Worm (Caenorhabditis elegans) whole organism, young adult: ENCODE measurements around the gene T27E9.2.
A peak's percentile ranks its signal among the peaks of the same experiment; 100 is the strongest.

ENCODE experiments used
- B0019.2 ChIP-seq: fragments of 200-800 bp; sonication (Bioruptor generic); conservative IDR thresholded peaks from 2 replicates; pipeline ENCODE4 v1.3.6; 2022; ENCODE audit warnings: missing genetic modification reagents, missing genetic modification characterization, missing compliant biosample characterization
- F22D6.2 ChIP-seq: sonication (generic microtip); optimal IDR thresholded peaks from 2 replicates; lab custom pipeline; 2016; ENCODE audit warnings: mild to moderate bottlenecking, missing genetic modification characterization, missing compliant biosample characterization
- F39B2.1 ChIP-seq: fragments of 200-800 bp; sonication (Bioruptor generic); IDR thresholded peaks from 2 replicates; pipeline ENCODE4 v1.3.6; 2022; ENCODE audit warnings: missing genetic modification reagents, missing genetic modification characterization, missing compliant biosample characterization
- F49E8.2 ChIP-seq: sonication (generic microtip); optimal IDR thresholded peaks from 3 replicates; lab custom pipeline; 2017; ENCODE audit warnings: missing genetic modification characterization, mild to moderate bottlenecking, missing compliant biosample characterization, antibody characterized with exemption, moderate library complexity; ENCODE audit not compliant: insufficient read depth
- F57A8.1 ChIP-seq: fragments of 200-800 bp; sonication (Bioruptor generic); optimal IDR thresholded peaks from 2 replicates; lab custom pipeline; 2018; ENCODE audit warnings: mild to moderate bottlenecking, missing genetic modification characterization, moderate library complexity, missing compliant biosample characterization
- F57C9.4 ChIP-seq: sonication (generic microtip); optimal IDR thresholded peaks from 2 replicates; lab custom pipeline; 2017; ENCODE audit warnings: mild to moderate bottlenecking, missing genetic modification characterization, missing compliant biosample characterization
- K11D2.4 ChIP-seq: fragments of 200-800 bp; sonication (Bioruptor generic); IDR thresholded peaks from 2 replicates; pipeline ENCODE4 v1.3.6; 2022; ENCODE audit warnings: missing genetic modification reagents, missing genetic modification characterization, missing compliant biosample characterization
- Y56A3A.18 ChIP-seq: fragments of 200-800 bp; sonication (Bioruptor generic); IDR thresholded peaks from 2 replicates; pipeline ENCODE4 v1.3.6; 2022; ENCODE audit warnings: missing genetic modification reagents, missing genetic modification characterization, missing compliant biosample characterization
- Y67H2A.10 ChIP-seq: fragments of 200-800 bp; sonication (Bioruptor generic); conservative IDR thresholded peaks from 2 replicates; pipeline ENCODE4 v1.3.6; 2022; ENCODE audit warnings: missing genetic modification reagents, missing genetic modification characterization, missing compliant biosample characterization
- akir-1 ChIP-seq: fragments of 200-800 bp; sonication (Bioruptor generic); optimal IDR thresholded peaks from 2 replicates; lab custom pipeline; 2018; ENCODE audit warnings: mild to moderate bottlenecking, missing genetic modification characterization, moderate library complexity, missing compliant biosample characterization
- atf-7 ChIP-seq: sonication (generic microtip); optimal IDR thresholded peaks from 2 replicates; lab custom pipeline; 2017; ENCODE audit warnings: mild to moderate bottlenecking, missing genetic modification characterization, missing compliant biosample characterization
- attf-3 ChIP-seq: fragments of 200-800 bp; sonication (Bioruptor generic); conservative IDR thresholded peaks from 2 replicates; pipeline ENCODE4 v1.3.6; 2022; ENCODE audit warnings: missing genetic modification reagents, missing genetic modification characterization, missing compliant biosample characterization
- attf-5 ChIP-seq: fragments of 200-800 bp; sonication (Bioruptor generic); optimal IDR thresholded peaks from 2 replicates; lab custom pipeline; 2018; ENCODE audit warnings: mild to moderate bottlenecking, missing genetic modification characterization, missing compliant biosample characterization
- attf-6 ChIP-seq: fragments of 200-800 bp; sonication (Bioruptor generic); IDR thresholded peaks from 2 replicates; pipeline ENCODE4 v1.3.6; 2022; ENCODE audit warnings: missing genetic modification reagents, missing genetic modification characterization, missing compliant biosample characterization
- bed-2 ChIP-seq: fragments of 200-800 bp; sonication (Bioruptor generic); IDR thresholded peaks from 2 replicates; pipeline ENCODE4 v1.3.6; 2022; ENCODE audit warnings: missing genetic modification reagents, missing genetic modification characterization, missing compliant biosample characterization
- ceh-58 ChIP-seq: fragments of 200-800 bp; sonication (Bioruptor generic); IDR thresholded peaks from 2 replicates; pipeline ENCODE4 v1.3.6; 2022; ENCODE audit warnings: missing genetic modification characterization, missing compliant biosample characterization
- die-1 ChIP-seq: sonication (generic microtip); optimal IDR thresholded peaks from 2 replicates; lab custom pipeline; 2016; ENCODE audit warnings: missing genotype, mild to moderate bottlenecking, missing genetic modification characterization, missing compliant biosample characterization
- dpff-1 ChIP-seq: sonication (generic microtip); optimal IDR thresholded peaks from 2 replicates; lab custom pipeline; 2017; ENCODE audit warnings: mild to moderate bottlenecking, missing genetic modification characterization, missing compliant biosample characterization
- egl-44 ChIP-seq: fragments of 200-800 bp; sonication (Bioruptor generic); IDR thresholded peaks from 2 replicates; pipeline ENCODE4 v1.3.6; 2022; ENCODE audit warnings: missing genetic modification reagents, missing genetic modification characterization, missing compliant biosample characterization
- ets-4 ChIP-seq: fragments of 200-800 bp; sonication (Bioruptor generic); optimal IDR thresholded peaks from 2 replicates; lab custom pipeline; 2018; ENCODE audit warnings: mild to moderate bottlenecking, missing genetic modification characterization, missing compliant biosample characterization
- him-1 ChIP-seq: sonication (generic microtip); optimal IDR thresholded peaks from 2 replicates; lab custom pipeline; 2016; ENCODE audit warnings: missing genotype, missing genetic modification reagents, missing genetic modification characterization, missing compliant biosample characterization
- hlh-12 ChIP-seq: sonication (generic microtip); optimal IDR thresholded peaks from 2 replicates; lab custom pipeline; 2016; ENCODE audit warnings: missing genetic modification characterization, missing compliant biosample characterization
- hmg-1.2 ChIP-seq: fragments of 200-800 bp; sonication (Bioruptor generic); IDR thresholded peaks from 2 replicates; pipeline ENCODE4 v1.3.6; 2022; ENCODE audit warnings: missing genetic modification reagents, missing genetic modification characterization, missing compliant biosample characterization
- hmg-20 ChIP-seq: fragments of 200-800 bp; sonication (Bioruptor generic); IDR thresholded peaks from 2 replicates; pipeline ENCODE4 v1.3.6; 2022; ENCODE audit warnings: missing genetic modification reagents, missing genetic modification characterization, missing compliant biosample characterization
- hrde-1 ChIP-seq: sonication (generic microtip); optimal IDR thresholded peaks from 2 replicates; lab custom pipeline; 2016; ENCODE audit warnings: missing genetic modification characterization, mild to moderate bottlenecking, missing compliant biosample characterization, moderate library complexity, missing genotype, missing genetic modification reagents, borderline replicate concordance
- hsf-1 ChIP-seq: fragments of 200-800 bp; sonication (Bioruptor generic); IDR thresholded peaks from 2 replicates; pipeline ENCODE4 v1.3.6; 2022; ENCODE audit warnings: missing genetic modification reagents, missing genetic modification characterization, missing compliant biosample characterization
- let-607 ChIP-seq, 2 experiments: fragments of 200-800 bp in 1 of 2; sonication (Bioruptor generic) in 1 of 2; sonication (generic microtip) in 1 of 2; optimal IDR thresholded peaks; 2 replicates each; lab custom pipeline; 2016 to 2018; ENCODE audit warnings: mild to moderate bottlenecking in 2 of 2, missing compliant biosample characterization in 2 of 2, missing genetic modification characterization in 2 of 2, moderate library complexity in 2 of 2, missing genotype in 1 of 2
- lin-40 ChIP-seq: sonication (generic microtip); optimal IDR thresholded peaks from 2 replicates; lab custom pipeline; 2016; ENCODE audit warnings: missing genetic modification characterization, mild to moderate bottlenecking, missing compliant biosample characterization, missing genotype, missing genetic modification reagents
- lir-1 ChIP-seq: fragments of 200-800 bp; sonication (Bioruptor generic); conservative IDR thresholded peaks from 2 replicates; pipeline ENCODE4 v1.3.6; 2022; ENCODE audit warnings: missing genetic modification reagents, missing genetic modification characterization, missing compliant biosample characterization
- madf-3 ChIP-seq: fragments of 200-800 bp; sonication (Bioruptor generic); IDR thresholded peaks from 2 replicates; pipeline ENCODE4 v1.3.6; 2022; ENCODE audit warnings: missing genetic modification reagents, missing genetic modification characterization, missing compliant biosample characterization
- mel-28 ChIP-seq: sonication (generic microtip); optimal IDR thresholded peaks from 2 replicates; lab custom pipeline; 2016; ENCODE audit warnings: borderline replicate concordance, mild to moderate bottlenecking, missing genetic modification characterization, missing compliant biosample characterization
- mxl-1 ChIP-seq: sonication (generic microtip); optimal IDR thresholded peaks from 2 replicates; lab custom pipeline; 2016; ENCODE audit warnings: missing genetic modification characterization, missing compliant biosample characterization
- nfyb-1 ChIP-seq: fragments of 200-800 bp; sonication (Bioruptor generic); IDR thresholded peaks from 2 replicates; pipeline ENCODE4 v1.3.6; 2022; ENCODE audit warnings: missing genetic modification reagents, missing genetic modification characterization, missing compliant biosample characterization
- nhr-120 ChIP-seq: fragments of 200-800 bp; sonication (Bioruptor generic); IDR thresholded peaks from 2 replicates; pipeline ENCODE4 v1.3.6; 2022; ENCODE audit warnings: missing genetic modification characterization, missing compliant biosample characterization
- nhr-179 ChIP-seq: sonication (generic microtip); optimal IDR thresholded peaks from 2 replicates; lab custom pipeline; 2016; ENCODE audit warnings: mild to moderate bottlenecking, missing genetic modification characterization, missing compliant biosample characterization
- pbrm-1 ChIP-seq: fragments of 200-800 bp; sonication (Bioruptor generic); IDR thresholded peaks from 2 replicates; pipeline ENCODE4 v1.3.6; 2022; ENCODE audit warnings: missing genetic modification reagents, missing genetic modification characterization, missing compliant biosample characterization
- rec-8 ChIP-seq, 2 experiments: sonication (generic microtip); optimal IDR thresholded peaks; 2 replicates each; lab custom pipeline; 2016; ENCODE audit warnings: mild to moderate bottlenecking in 2 of 2, missing genetic modification characterization in 2 of 2, missing genetic modification reagents in 2 of 2, missing genotype in 2 of 2, missing biosample characterization in 1 of 2, missing compliant biosample characterization in 1 of 2, moderate library complexity in 1 of 2
- somi-1 ChIP-seq: fragments of 200-800 bp; sonication (Bioruptor generic); optimal IDR thresholded peaks from 2 replicates; lab custom pipeline; 2018; ENCODE audit warnings: mild to moderate bottlenecking, missing genetic modification characterization, missing compliant biosample characterization
- tbp1 ChIP-seq: fragments of 200-800 bp; sonication (Bioruptor generic); optimal IDR thresholded peaks from 2 replicates; lab custom pipeline; 2018; ENCODE audit warnings: mild to moderate bottlenecking, missing genetic modification characterization, missing compliant biosample characterization
- zim-3 ChIP-seq: sonication (generic microtip); optimal IDR thresholded peaks from 2 replicates; lab custom pipeline; 2017; ENCODE audit warnings: mild to moderate bottlenecking, missing genetic modification characterization, moderate library complexity, missing compliant biosample characterization
- ztf-28 ChIP-seq: fragments of 200-800 bp; sonication (Bioruptor generic); IDR thresholded peaks from 2 replicates; pipeline ENCODE4 v1.3.6; 2022; ENCODE audit warnings: missing genetic modification reagents, missing genetic modification characterization, missing compliant biosample characterization
- ztf-3 ChIP-seq: fragments of 200-800 bp; sonication (Bioruptor generic); optimal IDR thresholded peaks from 2 replicates; lab custom pipeline; 2018; ENCODE audit warnings: mild to moderate bottlenecking, missing genetic modification characterization, missing compliant biosample characterization

Gene T27E9.2

DNA sequence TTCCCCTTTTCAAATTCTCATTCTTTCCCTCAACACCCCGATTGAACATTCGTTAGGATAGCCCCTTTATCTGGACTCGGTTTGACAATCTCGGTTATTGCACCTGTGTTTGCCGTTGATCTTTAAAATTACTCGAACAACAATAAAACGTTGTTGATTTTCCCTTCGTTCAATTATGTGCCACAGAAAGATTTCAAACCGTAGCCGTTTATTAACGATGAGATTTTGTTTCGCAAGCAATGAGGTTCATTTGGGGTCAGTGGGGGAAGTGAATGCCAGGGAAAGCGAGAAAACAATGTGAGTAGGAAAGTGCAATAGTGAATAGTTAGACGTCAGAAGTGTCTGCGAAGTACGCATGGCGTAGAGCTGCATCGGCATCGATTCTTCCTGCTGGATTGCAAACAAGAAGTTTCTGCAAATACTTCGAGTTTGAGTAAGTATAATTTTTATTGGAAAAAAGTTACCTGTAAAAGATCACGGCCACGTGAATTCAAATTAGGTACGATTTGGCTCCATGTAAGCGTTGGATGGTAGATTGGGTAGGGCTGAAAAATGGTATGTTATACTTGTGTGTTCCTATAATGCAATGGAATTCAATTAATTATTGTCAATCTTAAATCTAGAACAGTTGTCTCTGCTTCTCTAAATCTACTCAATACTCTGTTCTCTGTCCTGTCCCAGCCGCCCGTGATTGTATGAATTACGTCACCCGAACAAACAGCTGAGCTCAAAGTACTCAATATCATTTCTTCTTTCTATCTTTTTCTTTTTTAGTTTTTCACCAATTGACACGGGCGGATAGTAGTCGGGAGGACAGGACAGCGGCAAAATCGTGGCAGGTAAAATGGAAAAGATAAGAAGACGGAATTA, 2.3 kb upstream of the T27E9.2 start, which contains the start of gene kel-3 (continued):
- TF ChIP-seq akir-1 (GFP tag; lab: Kevin White, UChicago): no peak
- no peak for TF ChIP-seq hlh-12 (tag; lab: Kevin White, UChicago)
- peak; percentile 31 to 57 for TF ChIP-seq rec-8 (tag; optimal IDR thresholded peaks at IDR 0.05; lab: Kevin White, UChicago)
- peak; percentile 81 for TF ChIP-seq atf-7 (tag; lab: Kevin White, UChicago)
- peak; percentile 89 for TF ChIP-seq hsf-1
- TF ChIP-seq ceh-58: peak; percentile 89; the same call in 1 of the 2 replicates
- TF ChIP-seq mxl-1 (tag; lab: Kevin White, UChicago): peak; percentile 75
- TF ChIP-seq attf-5 (GFP tag; lab: Kevin White, UChicago): peak; percentile 70
- 0 out of 2 replicates have a peak, but pooled peaks have one; percentile 36 for TF ChIP-seq egl-44 (GFP tag; lab: Robert Waterston, UW)
- TF ChIP-seq him-1 (tag; lab: Kevin White, UChicago): peak; percentile 54
- peak; percentile 77 for TF ChIP-seq somi-1 (GFP tag; lab: Kevin White, UChicago)
- no peak for TF ChIP-seq Y67H2A.10 (GFP tag; lab: Robert Waterston, UW)
- no peak for TF ChIP-seq lir-1
- peak; percentile 86 for TF ChIP-seq pbrm-1 (GFP tag; lab: Robert Waterston, UW)
- peak; percentile 32; the same call in 1 of the 2 replicates for TF ChIP-seq attf-3
- peak; percentile 78 for TF ChIP-seq die-1 (tag; lab: Kevin White, UChicago)
- peak; percentile 56 for TF ChIP-seq hmg-1.2

DNA sequence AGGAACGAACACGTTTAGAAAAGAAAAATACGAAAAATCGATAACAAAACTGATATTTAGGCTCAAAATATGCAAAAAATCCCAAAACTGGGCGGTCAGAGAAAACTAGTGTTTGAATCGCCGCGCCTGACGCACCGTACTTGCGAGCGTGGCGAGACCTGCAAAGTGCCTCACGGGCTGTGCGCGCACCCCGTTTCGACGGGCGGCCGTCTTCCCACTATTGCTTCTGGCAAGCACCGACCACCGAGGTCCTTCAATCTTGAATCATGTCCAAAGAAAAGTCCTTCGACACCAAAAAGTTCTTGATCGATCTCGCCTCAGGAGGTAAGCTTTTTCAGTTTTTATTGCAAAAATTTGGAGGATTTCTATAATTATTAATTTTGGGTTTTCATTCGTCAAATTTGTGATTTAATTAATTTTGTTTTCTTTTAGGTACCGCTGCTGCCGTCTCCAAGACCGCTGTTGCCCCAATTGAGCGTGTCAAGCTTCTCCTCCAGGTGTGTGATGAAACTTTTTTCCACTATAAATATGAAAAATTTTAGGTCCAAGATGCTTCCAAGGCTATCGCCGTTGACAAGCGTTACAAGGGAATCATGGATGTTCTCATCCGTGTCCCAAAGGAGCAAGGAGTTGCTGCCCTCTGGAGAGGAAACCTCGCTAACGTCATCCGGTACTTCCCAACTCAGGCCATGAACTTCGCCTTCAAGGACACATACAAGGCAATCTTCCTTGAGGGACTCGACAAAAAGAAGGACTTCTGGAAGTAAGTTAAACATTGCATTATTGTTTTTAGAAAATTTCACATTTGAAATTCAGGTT, 790 bp upstream of the T27E9.2 start, which contains the start of gene ant-1.1:
Gene ant-1.1, plus strand, starts transcription at position 199 of the 819 bp plus-strand sequence.
- TF ChIP-seq zim-3 (tag; lab: Kevin White, UChicago): no peak
- peak; percentile 69 for TF ChIP-seq tbp1 (GFP tag; lab: Kevin White, UChicago)
- TF ChIP-seq die-1 (tag; lab: Kevin White, UChicago): peak; percentile 35
- TF ChIP-seq ztf-3 (GFP tag; lab: Kevin White, UChicago): no peak
- TF ChIP-seq nfyb-1: peak; percentile 95
- TF ChIP-seq hmg-1.2: peak; percentile 75
- TF ChIP-seq ceh-58: no peak
- no peak for TF ChIP-seq mxl-1 (tag; lab: Kevin White, UChicago)
- TF ChIP-seq let-607 (tag; optimal IDR thresholded peaks at IDR 0.05; lab: Kevin White, UChicago): peak; percentile 14 to 77
- 0 out of 2 replicates have a peak, but pooled peaks have one; percentile 4 for TF ChIP-seq B0019.2 (GFP tag; lab: Robert Waterston, UW)
- TF ChIP-seq ets-4: peak; percentile 53
- peak; percentile 38 for TF ChIP-seq mel-28 (tag; lab: Kevin White, UChicago)
- TF ChIP-seq F49E8.2 (tag; lab: Kevin White, UChicago): peak; percentile 10
- TF ChIP-seq hrde-1 (tag; lab: Kevin White, UChicago): no peak
- TF ChIP-seq K11D2.4 (GFP tag; lab: Robert Waterston, UW): peak; percentile 83
- TF ChIP-seq lin-40 (tag; lab: Kevin White, UChicago): peak; percentile 91
- TF ChIP-seq F57C9.4 (tag; lab: Kevin White, UChicago): no peak
- TF ChIP-seq ztf-28 (GFP tag; lab: Robert Waterston, UW): peak; percentile 73; the same call in 1 of the 2 replicates
- TF ChIP-seq attf-6: no peak
- TF ChIP-seq pbrm-1 (GFP tag; lab: Robert Waterston, UW): peak; percentile 91
- TF ChIP-seq F39B2.1: peak; percentile 73; the same call in 1 of the 2 replicates
- TF ChIP-seq bed-2 (GFP tag; lab: Robert Waterston, UW): no peak
- no peak for TF ChIP-seq nhr-179 (tag; lab: Kevin White, UChicago)
- no peak for TF ChIP-seq rec-8 (tag; optimal IDR thresholded peaks at IDR 0.05; lab: Kevin White, UChicago)
- no peak for TF ChIP-seq dpff-1 (tag; lab: Kevin White, UChicago)
- TF ChIP-seq madf-3 (GFP tag; lab: Robert Waterston, UW): peak; percentile 91
- TF ChIP-seq nhr-120 (GFP tag; lab: Robert Waterston, UW): no peak
- TF ChIP-seq F22D6.2 (tag; lab: Kevin White, UChicago): peak; percentile 1
- TF ChIP-seq F57A8.1 (GFP tag; lab: Kevin White, UChicago): no peak
- peak; percentile 68 for TF ChIP-seq hmg-20 (GFP tag; lab: Robert Waterston, UW)
- no peak for TF ChIP-seq hlh-12 (tag; lab: Kevin White, UChicago)
- TF ChIP-seq Y56A3A.18: peak; percentile 70
